Worm (Caenorhabditis elegans) whole organism, young adult: ENCODE measurements around the gene srp-2.

Source experiments
- B0019.2 ChIP-seq: fragments of 200-800 bp; sonication (Bioruptor generic); conservative IDR thresholded peaks from 2 replicates; pipeline ENCODE4 v1.3.6; 2022; ENCODE audit warnings: missing genetic modification reagents, missing genetic modification characterization, missing compliant biosample characterization
- D2030.7 ChIP-seq: fragments of 200-800 bp; sonication (Bioruptor generic); IDR thresholded peaks from 2 replicates; pipeline ENCODE4 v1.3.6; 2022; ENCODE audit warnings: missing genetic modification reagents, missing genetic modification characterization, missing compliant biosample characterization
- F33H1.4 ChIP-seq: fragments of 200-800 bp; sonication (Bioruptor generic); IDR thresholded peaks from 2 replicates; pipeline ENCODE4 v1.3.6; 2022; ENCODE audit warnings: missing genetic modification reagents, missing genetic modification characterization, missing compliant biosample characterization
- F52B5.7 ChIP-seq: sonication (generic microtip); optimal IDR thresholded peaks from 2 replicates; lab custom pipeline; 2016; ENCODE audit warnings: mild to moderate bottlenecking, missing genetic modification characterization, missing compliant biosample characterization
- K11D2.4 ChIP-seq: fragments of 200-800 bp; sonication (Bioruptor generic); IDR thresholded peaks from 2 replicates; pipeline ENCODE4 v1.3.6; 2022; ENCODE audit warnings: missing genetic modification reagents, missing genetic modification characterization, missing compliant biosample characterization
- K12H6.12 ChIP-seq: fragments of 200-800 bp; sonication (Bioruptor generic); optimal IDR thresholded peaks from 2 replicates; lab custom pipeline; 2018; ENCODE audit warnings: mild to moderate bottlenecking, missing genetic modification characterization, missing compliant biosample characterization
- T07F8.4 ChIP-seq: sonication (generic microtip); optimal IDR thresholded peaks from 2 replicates; lab custom pipeline; 2016; ENCODE audit warnings: mild to moderate bottlenecking, missing genetic modification characterization, moderate library complexity, missing compliant biosample characterization
- Y67H2A.10 ChIP-seq: fragments of 200-800 bp; sonication (Bioruptor generic); conservative IDR thresholded peaks from 2 replicates; pipeline ENCODE4 v1.3.6; 2022; ENCODE audit warnings: missing genetic modification reagents, missing genetic modification characterization, missing compliant biosample characterization
- ZK185.1 ChIP-seq: sonication (generic microtip); optimal IDR thresholded peaks from 2 replicates; lab custom pipeline; 2016; ENCODE audit warnings: mild to moderate bottlenecking, missing genetic modification characterization, missing compliant biosample characterization; ENCODE audit not compliant: poor library complexity, severe bottlenecking
- aptf-2 ChIP-seq: fragments of 200-800 bp; sonication (Bioruptor generic); conservative IDR thresholded peaks from 2 replicates; pipeline ENCODE4 v1.3.6; 2022; ENCODE audit warnings: missing genetic modification reagents, missing genetic modification characterization, missing compliant biosample characterization
- atf-7 ChIP-seq: sonication (generic microtip); optimal IDR thresholded peaks from 2 replicates; lab custom pipeline; 2017; ENCODE audit warnings: mild to moderate bottlenecking, missing genetic modification characterization, missing compliant biosample characterization
- athp-1 ChIP-seq: sonication (generic microtip); optimal IDR thresholded peaks from 2 replicates; lab custom pipeline; 2017; ENCODE audit warnings: mild to moderate bottlenecking, missing genetic modification characterization, missing compliant biosample characterization
- attf-5 ChIP-seq: fragments of 200-800 bp; sonication (Bioruptor generic); optimal IDR thresholded peaks from 2 replicates; lab custom pipeline; 2018; ENCODE audit warnings: mild to moderate bottlenecking, missing genetic modification characterization, missing compliant biosample characterization
- bed-1 ChIP-seq: fragments of 200-800 bp; sonication (Bioruptor generic); IDR thresholded peaks from 2 replicates; pipeline ENCODE4 v1.3.6; 2022; ENCODE audit warnings: missing genetic modification reagents, missing genetic modification characterization, missing compliant biosample characterization
- die-1 ChIP-seq: sonication (generic microtip); optimal IDR thresholded peaks from 2 replicates; lab custom pipeline; 2016; ENCODE audit warnings: missing genotype, mild to moderate bottlenecking, missing genetic modification characterization, missing compliant biosample characterization
- efl-1 ChIP-seq: fragments of 150-350 bp; optimal IDR thresholded peaks from 2 replicates; lab custom pipeline; 2014; ENCODE audit warnings: missing biosample characterization, missing genetic modification reagents, missing genetic modification characterization
- egl-18 ChIP-seq: fragments of 200-800 bp; sonication (Bioruptor generic); IDR thresholded peaks from 2 replicates; pipeline ENCODE4 v1.3.6; 2022; ENCODE audit warnings: missing genetic modification reagents, missing genetic modification characterization, missing compliant biosample characterization
- egl-44 ChIP-seq: fragments of 200-800 bp; sonication (Bioruptor generic); IDR thresholded peaks from 2 replicates; pipeline ENCODE4 v1.3.6; 2022; ENCODE audit warnings: missing genetic modification reagents, missing genetic modification characterization, missing compliant biosample characterization
- ets-4 ChIP-seq: fragments of 200-800 bp; sonication (Bioruptor generic); optimal IDR thresholded peaks from 2 replicates; lab custom pipeline; 2018; ENCODE audit warnings: mild to moderate bottlenecking, missing genetic modification characterization, missing compliant biosample characterization
- hlh-26 ChIP-seq: fragments of 200-800 bp; sonication (Bioruptor generic); conservative IDR thresholded peaks from 2 replicates; pipeline ENCODE4 v1.3.6; 2022; ENCODE audit warnings: missing genetic modification reagents, missing genetic modification characterization, missing compliant biosample characterization
- let-607 ChIP-seq, 2 experiments: fragments of 200-800 bp in 1 of 2; sonication (Bioruptor generic) in 1 of 2; sonication (generic microtip) in 1 of 2; optimal IDR thresholded peaks; 2 replicates each; lab custom pipeline; 2016 to 2018; ENCODE audit warnings: mild to moderate bottlenecking in 2 of 2, missing compliant biosample characterization in 2 of 2, missing genetic modification characterization in 2 of 2, moderate library complexity in 2 of 2, missing genotype in 1 of 2
- mcd-1 ChIP-seq: fragments of 200-800 bp; sonication (Bioruptor generic); IDR thresholded peaks from 2 replicates; pipeline ENCODE4 v1.3.6; 2022; ENCODE audit warnings: missing genetic modification reagents, missing genetic modification characterization, missing compliant biosample characterization
- mes-4 ChIP-seq: sonication (generic microtip); optimal IDR thresholded peaks from 2 replicates; lab custom pipeline; 2016; ENCODE audit warnings: missing genotype, missing genetic modification characterization, missing compliant biosample characterization
- nhr-120 ChIP-seq: fragments of 200-800 bp; sonication (Bioruptor generic); IDR thresholded peaks from 2 replicates; pipeline ENCODE4 v1.3.6; 2022; ENCODE audit warnings: missing genetic modification characterization, missing compliant biosample characterization
- snpc-1.3 ChIP-seq: sonication (generic microtip); optimal IDR thresholded peaks from 2 replicates; lab custom pipeline; 2017; ENCODE audit warnings: missing genetic modification characterization, mild to moderate bottlenecking, missing compliant biosample characterization, antibody characterized with exemption, moderate library complexity, missing genotype, missing genetic modification reagents; ENCODE audit not compliant: insufficient read depth
- snpc-4 ChIP-seq, 5 experiments: fragments of 150-350 bp in 1 of 5; sonication (generic microtip) in 4 of 5; optimal IDR thresholded peaks; 2 replicates each; lab custom pipeline; 2014 to 2018; ENCODE audit warnings: missing genetic modification characterization in 5 of 5, missing biosample characterization in 3 of 5, antibody characterized with exemption in 2 of 5, mild to moderate bottlenecking in 2 of 5, missing compliant biosample characterization in 2 of 5, missing genotype in 2 of 5, moderate library complexity in 2 of 5, missing genetic modification reagents in 1 of 5
- somi-1 ChIP-seq: fragments of 200-800 bp; sonication (Bioruptor generic); optimal IDR thresholded peaks from 2 replicates; lab custom pipeline; 2018; ENCODE audit warnings: mild to moderate bottlenecking, missing genetic modification characterization, missing compliant biosample characterization
- sptf-2 ChIP-seq: fragments of 200-800 bp; sonication (Bioruptor generic); optimal IDR thresholded peaks from 2 replicates; lab custom pipeline; 2018; ENCODE audit warnings: mild to moderate bottlenecking, missing genetic modification characterization, missing compliant biosample characterization
- tbp1 ChIP-seq: fragments of 200-800 bp; sonication (Bioruptor generic); optimal IDR thresholded peaks from 2 replicates; lab custom pipeline; 2018; ENCODE audit warnings: mild to moderate bottlenecking, missing genetic modification characterization, missing compliant biosample characterization
- tbx-9 ChIP-seq: sonication (generic microtip); optimal IDR thresholded peaks from 2 replicates; lab custom pipeline; 2016; ENCODE audit warnings: borderline replicate concordance, missing genetic modification characterization, inconsistent platforms, missing compliant biosample characterization
- tlf-1 ChIP-seq: fragments of 200-800 bp; sonication (Bioruptor generic); optimal IDR thresholded peaks from 2 replicates; lab custom pipeline; 2018; ENCODE audit warnings: mild to moderate bottlenecking, missing genetic modification characterization, missing compliant biosample characterization
- unc-130 ChIP-seq: sonication (generic microtip); optimal IDR thresholded peaks from 2 replicates; lab custom pipeline; 2016; ENCODE audit warnings: missing genetic modification reagents, missing genetic modification characterization, missing compliant biosample characterization
- unc-62 ChIP-seq: fragments of 150-350 bp; optimal IDR thresholded peaks from 2 replicates; lab custom pipeline; 2014; ENCODE audit warnings: missing biosample characterization, missing genetic modification reagents, missing genetic modification characterization
- ztf-22 ChIP-seq: fragments of 200-800 bp; sonication (Bioruptor generic); optimal IDR thresholded peaks from 2 replicates; lab custom pipeline; 2018; ENCODE audit warnings: mild to moderate bottlenecking, missing genetic modification characterization, moderate library complexity, missing compliant biosample characterization
- ztf-26 ChIP-seq: sonication (generic microtip); optimal IDR thresholded peaks from 2 replicates; lab custom pipeline; 2017; ENCODE audit warnings: missing genetic modification characterization, missing compliant biosample characterization
- ztf-3 ChIP-seq: fragments of 200-800 bp; sonication (Bioruptor generic); optimal IDR thresholded peaks from 2 replicates; lab custom pipeline; 2018; ENCODE audit warnings: mild to moderate bottlenecking, missing genetic modification characterization, missing compliant biosample characterization

The srp-2 gene

ce11 chrV:762340-762739 is at the start of gene srp-2:
Gene srp-2 (plus strand): TSS chrV:762640.
- no peak for TF ChIP-seq nhr-120 (GFP tag; lab: Robert Waterston, UW)
- no peak for TF ChIP-seq Y67H2A.10 (GFP tag; lab: Robert Waterston, UW)
- no peak for TF ChIP-seq T07F8.4 (tag; lab: Kevin White, UChicago)

- TF ChIP-seq hlh-26 (GFP tag; lab: Robert Waterston, UW) = no peak
- no peak for TF ChIP-seq ztf-26 (tag; lab: Kevin White, UChicago)
- no peak for TF ChIP-seq somi-1 (GFP tag; lab: Kevin White, UChicago)
- TF ChIP-seq mes-4 = no peak
- TF ChIP-seq B0019.2 = no peak
- TF ChIP-seq egl-44 (GFP tag; lab: Robert Waterston, UW) = no peak
- no peak for TF ChIP-seq unc-130 (GFP tag; lab: Kevin White, UChicago)
- TF ChIP-seq K11D2.4 (GFP tag; lab: Robert Waterston, UW) = no peak
- no peak for TF ChIP-seq snpc-4 (GFP tag; optimal IDR thresholded peaks at IDR 0.05; lab: Kevin White, UChicago)
- no peak for TF ChIP-seq snpc-4 (tag; optimal IDR thresholded peaks at IDR 0.05; lab: Kevin White, UChicago)
- no peak for TF ChIP-seq tbx-9 (tag; lab: Kevin White, UChicago)
- no peak for TF ChIP-seq ztf-22 (GFP tag; lab: Kevin White, UChicago)
- no peak for TF ChIP-seq F33H1.4 (GFP tag; lab: Robert Waterston, UW)
- TF ChIP-seq aptf-2 (GFP tag; lab: Robert Waterston, UW) = no peak
Measured at ce11 chrV:712882-713281, 49.6 kb upstream of the srp-2 start, which contains the start of gene cyp-33C11. Gene cyp-33C11 (minus strand): TSS chrV:712982.

- TF ChIP-seq athp-1 (no peak), snpc-4 (GFP tag; optimal IDR thresholded peaks at IDR 0.05; lab: Kevin White, UChicago) (no peak), snpc-4 (tag; optimal IDR thresholded peaks at IDR 0.05; lab: Kevin White, UChicago) (no peak), die-1 (tag; lab: Kevin White, UChicago) (no peak), F52B5.7 (tag; lab: Kevin White, UChicago) (no peak), snpc-1.3 (tag; lab: Kevin White, UChicago) (no peak), tbp1 (no peak), D2030.7 (GFP tag; lab: Robert Waterston, UW) (no peak), ets-4 (GFP tag; lab: Kevin White, UChicago) (no peak)
Measured at ce11 chrV:719731-720130, 42.7 kb upstream of the srp-2 start, which contains the start of gene srbc-40. Gene srbc-40 (minus strand): TSS chrV:719831.

- TF ChIP-seq sptf-2 (GFP tag; lab: Kevin White, UChicago) (no peak), D2030.7 (GFP tag; lab: Robert Waterston, UW) (no peak), hlh-26 (GFP tag; lab: Robert Waterston, UW) (no peak), K12H6.12 (no peak), bed-1 (GFP tag; lab: Robert Waterston, UW) (no peak), ztf-26 (tag; lab: Kevin White, UChicago) (no peak), let-607 (tag; optimal IDR thresholded peaks at IDR 0.05; lab: Kevin White, UChicago) (no peak), K11D2.4 (GFP tag; lab: Robert Waterston, UW) (no peak), athp-1 (no peak), ztf-3 (GFP tag; lab: Kevin White, UChicago) (no peak), efl-1 (GFP tag; lab: Kevin White, UChicago) (no peak), tbp1 (no peak), mes-4 (no peak), unc-62 (no peak), tlf-1 (no peak), atf-7 (tag; lab: Kevin White, UChicago) (no peak), mcd-1 (GFP tag; lab: Robert Waterston, UW) (no peak), ZK185.1 (tag; lab: Kevin White, UChicago) (no peak), egl-18 (no peak), attf-5 (GFP tag; lab: Kevin White, UChicago) (no peak)
Measured at ce11 chrV:722889-723288, 39.6 kb upstream of the srp-2 start.
